Worm (Caenorhabditis elegans) whole organism, late embryonic: ENCODE measurements around the gene K12D12.4.
A peak's percentile ranks its signal among the peaks of the same experiment; 100 is the strongest.

Experiments
- C08G9.2 ChIP-seq: sonication (generic microtip); optimal IDR thresholded peaks from 2 replicates; lab custom pipeline; 2016; ENCODE audit warnings: mild to moderate bottlenecking, missing genetic modification characterization, moderate library complexity, missing compliant biosample characterization
- F13H6.1 ChIP-seq: sonication (generic microtip); optimal IDR thresholded peaks from 2 replicates; lab custom pipeline; 2016; ENCODE audit warnings: missing genetic modification characterization, missing compliant biosample characterization
- K02D7.2 ChIP-seq: sonication (generic microtip); optimal IDR thresholded peaks from 2 replicates; lab custom pipeline; 2017; ENCODE audit warnings: mild to moderate bottlenecking, missing genetic modification characterization, missing compliant biosample characterization
- K09A11.1 ChIP-seq: sonication (generic microtip); optimal IDR thresholded peaks from 2 replicates; lab custom pipeline; 2017; ENCODE audit warnings: antibody characterized with exemption, mild to moderate bottlenecking, missing genetic modification characterization, missing compliant biosample characterization; ENCODE audit not compliant: insufficient read depth
- T23F11.4 ChIP-seq: fragments of 200-800 bp; sonication (Bioruptor generic); optimal IDR thresholded peaks from 2 replicates; lab custom pipeline; 2018; ENCODE audit warnings: mild to moderate bottlenecking, missing genetic modification characterization, missing compliant biosample characterization
- Y22D7AL.16 ChIP-seq: sonication (generic microtip); optimal IDR thresholded peaks from 2 replicates; lab custom pipeline; 2016; ENCODE audit warnings: missing genetic modification characterization, missing compliant biosample characterization
- ahr-1 ChIP-seq: sonication (generic microtip); optimal IDR thresholded peaks from 2 replicates; lab custom pipeline; 2016; ENCODE audit warnings: missing genetic modification characterization, missing compliant biosample characterization
- ceh-14 ChIP-seq: sonication (generic microtip); optimal IDR thresholded peaks from 2 replicates; lab custom pipeline; 2016; ENCODE audit warnings: missing genotype, missing genetic modification characterization, missing compliant biosample characterization
- ceh-18 ChIP-seq: sonication (generic microtip); optimal IDR thresholded peaks from 2 replicates; lab custom pipeline; 2016; ENCODE audit warnings: missing genetic modification characterization, missing compliant biosample characterization
- ceh-2 ChIP-seq: sonication (generic microtip); optimal IDR thresholded peaks from 2 replicates; lab custom pipeline; 2016; ENCODE audit warnings: missing genotype, missing genetic modification characterization, missing compliant biosample characterization
- ceh-22 ChIP-seq: sonication (generic microtip); optimal IDR thresholded peaks from 2 replicates; lab custom pipeline; 2017; ENCODE audit warnings: missing biosample characterization, missing genetic modification characterization
- ceh-24 ChIP-seq: sonication (generic microtip); optimal IDR thresholded peaks from 2 replicates; lab custom pipeline; 2016; ENCODE audit warnings: mild to moderate bottlenecking, missing genetic modification characterization, missing compliant biosample characterization
- ceh-31 ChIP-seq: sonication (generic microtip); optimal IDR thresholded peaks from 2 replicates; lab custom pipeline; 2016; ENCODE audit warnings: missing genetic modification characterization, missing compliant biosample characterization
- ceh-34 ChIP-seq: sonication (generic microtip); optimal IDR thresholded peaks from 2 replicates; lab custom pipeline; 2016; ENCODE audit warnings: mild to moderate bottlenecking, missing genetic modification characterization, missing compliant biosample characterization
- ceh-45 ChIP-seq: fragments of 200-800 bp; sonication (Bioruptor generic); IDR thresholded peaks from 2 replicates; pipeline ENCODE4 v1.3.6; 2022; ENCODE audit warnings: missing genetic modification reagents, missing genetic modification characterization, missing compliant biosample characterization
- ceh-6 ChIP-seq: fragments of 200-800 bp; sonication (Bioruptor generic); optimal IDR thresholded peaks from 2 replicates; lab custom pipeline; 2018; ENCODE audit warnings: mild to moderate bottlenecking, missing genetic modification characterization, missing compliant biosample characterization
- ceh-9 ChIP-seq: sonication (generic microtip); optimal IDR thresholded peaks from 2 replicates; lab custom pipeline; 2016; ENCODE audit warnings: mild to moderate bottlenecking, missing genetic modification characterization, inconsistent platforms, missing compliant biosample characterization
- dmd-4 ChIP-seq: sonication (generic microtip); optimal IDR thresholded peaks from 2 replicates; lab custom pipeline; 2016; ENCODE audit warnings: borderline replicate concordance, missing genetic modification characterization, missing compliant biosample characterization
- elt-4 ChIP-seq: sonication (generic microtip); optimal IDR thresholded peaks from 2 replicates; lab custom pipeline; 2016; ENCODE audit warnings: missing genetic modification characterization, missing compliant biosample characterization
- eyg-1 ChIP-seq: sonication (generic microtip); optimal IDR thresholded peaks from 2 replicates; lab custom pipeline; 2016; ENCODE audit warnings: missing genotype, missing genetic modification characterization, missing compliant biosample characterization
- fax-1 ChIP-seq: sonication (generic microtip); optimal IDR thresholded peaks from 2 replicates; lab custom pipeline; 2016; ENCODE audit warnings: missing genotype, missing genetic modification characterization, missing compliant biosample characterization
- fkh-10 ChIP-seq: fragments of 150-350 bp; optimal IDR thresholded peaks from 2 replicates; lab custom pipeline; 2014; ENCODE audit warnings: missing biosample characterization, missing genetic modification reagents, missing genetic modification characterization
- fkh-6 ChIP-seq: sonication (generic microtip); optimal IDR thresholded peaks from 2 replicates; lab custom pipeline; 2016; ENCODE audit warnings: missing genetic modification characterization, missing compliant biosample characterization
- gmeb-2 ChIP-seq: sonication (generic microtip); optimal IDR thresholded peaks from 2 replicates; lab custom pipeline; 2016; ENCODE audit warnings: missing genetic modification characterization, inconsistent platforms, missing compliant biosample characterization
- hlh-15 ChIP-seq: sonication (generic microtip); optimal IDR thresholded peaks from 2 replicates; lab custom pipeline; 2016; ENCODE audit warnings: missing genetic modification characterization, missing compliant biosample characterization
- hlh-30 ChIP-seq: sonication (generic microtip); optimal IDR thresholded peaks from 2 replicates; lab custom pipeline; 2017; ENCODE audit warnings: antibody characterized with exemption, missing genetic modification characterization, missing compliant biosample characterization; ENCODE audit not compliant: insufficient read depth
- hlh-6 ChIP-seq: sonication (generic microtip); optimal IDR thresholded peaks from 2 replicates; lab custom pipeline; 2016; ENCODE audit warnings: missing genotype, missing genetic modification characterization, missing compliant biosample characterization
- hlh-8 ChIP-seq: sonication (generic microtip); optimal IDR thresholded peaks from 2 replicates; lab custom pipeline; 2016; ENCODE audit warnings: missing genotype, missing genetic modification characterization, missing compliant biosample characterization
- lin-11 ChIP-seq: fragments of 200-800 bp; sonication (Bioruptor generic); optimal IDR thresholded peaks from 2 replicates; lab custom pipeline; 2018; ENCODE audit warnings: mild to moderate bottlenecking, missing genetic modification characterization, missing compliant biosample characterization
- madf-2 ChIP-seq: sonication (generic microtip); optimal IDR thresholded peaks from 2 replicates; lab custom pipeline; 2017; ENCODE audit warnings: missing genetic modification characterization, missing compliant biosample characterization
- mec-3 ChIP-seq: sonication (generic microtip); optimal IDR thresholded peaks from 2 replicates; lab custom pipeline; 2016; ENCODE audit warnings: borderline replicate concordance, missing genetic modification characterization, missing compliant biosample characterization
- nfya-1 ChIP-seq: sonication (generic microtip); optimal IDR thresholded peaks from 2 replicates; lab custom pipeline; 2017; ENCODE audit warnings: missing genetic modification characterization, mild to moderate bottlenecking, missing compliant biosample characterization, antibody characterized with exemption, moderate library complexity
- nhr-11 ChIP-seq: fragments of 150-350 bp; optimal IDR thresholded peaks from 2 replicates; lab custom pipeline; 2014; ENCODE audit warnings: missing biosample characterization, missing genetic modification characterization
- nhr-232 ChIP-seq: sonication (generic microtip); optimal IDR thresholded peaks from 2 replicates; lab custom pipeline; 2016; ENCODE audit warnings: missing genetic modification characterization, missing compliant biosample characterization
- npax-4 ChIP-seq: sonication (generic microtip); optimal IDR thresholded peaks from 2 replicates; lab custom pipeline; 2016; ENCODE audit warnings: missing genetic modification characterization, missing compliant biosample characterization
- pat-9 ChIP-seq: fragments of 200-800 bp; sonication (Bioruptor generic); optimal IDR thresholded peaks from 2 replicates; lab custom pipeline; 2018; ENCODE audit warnings: mild to moderate bottlenecking, missing genetic modification characterization, moderate library complexity, missing compliant biosample characterization
- pax-1 ChIP-seq: fragments of 150-350 bp; optimal IDR thresholded peaks from 2 replicates; lab custom pipeline; 2014; ENCODE audit warnings: missing biosample characterization, missing genetic modification characterization
- pha-2 ChIP-seq: sonication (generic microtip); optimal IDR thresholded peaks from 2 replicates; lab custom pipeline; 2017; ENCODE audit warnings: mild to moderate bottlenecking, missing genetic modification characterization, missing compliant biosample characterization
- pha-4 ChIP-seq: fragments of 150-350 bp; optimal IDR thresholded peaks from 2 replicates; lab custom pipeline; 2018; ENCODE audit warnings: missing biosample characterization, missing genetic modification reagents, missing genetic modification characterization
- pqm-1 ChIP-seq: sonication (generic microtip); optimal IDR thresholded peaks from 2 replicates; lab custom pipeline; 2016; ENCODE audit warnings: missing genetic modification characterization, missing compliant biosample characterization
- pros-1 ChIP-seq: fragments of 150-350 bp; optimal IDR thresholded peaks from 2 replicates; lab custom pipeline; 2014; ENCODE audit warnings: missing biosample characterization, missing genetic modification reagents, missing genetic modification characterization
- sdc-2 ChIP-seq: sonication (generic microtip); optimal IDR thresholded peaks from 2 replicates; lab custom pipeline; 2016; ENCODE audit warnings: missing genotype, missing genetic modification characterization, missing compliant biosample characterization
- sox-4 ChIP-seq: sonication (generic microtip); optimal IDR thresholded peaks from 2 replicates; lab custom pipeline; 2017; ENCODE audit warnings: mild to moderate bottlenecking, missing genetic modification characterization, inconsistent platforms, missing compliant biosample characterization
- tbx-2 ChIP-seq: sonication (generic microtip); optimal IDR thresholded peaks from 2 replicates; lab custom pipeline; 2016; ENCODE audit warnings: missing genetic modification characterization, missing compliant biosample characterization
- tbx-7 ChIP-seq: sonication (generic microtip); optimal IDR thresholded peaks from 2 replicates; lab custom pipeline; 2016; ENCODE audit warnings: missing genotype, missing genetic modification characterization, missing compliant biosample characterization
- unc-42 ChIP-seq: sonication (generic microtip); optimal IDR thresholded peaks from 2 replicates; lab custom pipeline; 2016; ENCODE audit warnings: missing genotype, missing genetic modification characterization, missing compliant biosample characterization
- ztf-16 ChIP-seq: sonication (generic microtip); optimal IDR thresholded peaks from 2 replicates; lab custom pipeline; 2017; ENCODE audit warnings: missing genetic modification characterization, missing compliant biosample characterization

The K12D12.4 gene

ce11 chrII:11865644-11866043 lies at the start of gene K12D12.4:
TSS of gene K12D12.4 (minus strand) at chrII:11865744.
- no peak for TF ChIP-seq sox-4 (tag; lab: Kevin White, UChicago)
- no peak for TF ChIP-seq ceh-9
- no peak for TF ChIP-seq madf-2 (tag; lab: Kevin White, UChicago)
- no peak for TF ChIP-seq ceh-6 (GFP tag; lab: Kevin White, UChicago)
- no peak for TF ChIP-seq ceh-2 (tag; lab: Kevin White, UChicago)
- no peak for TF ChIP-seq pat-9
- no peak for TF ChIP-seq hlh-6
- no peak for TF ChIP-seq fkh-6 (tag; lab: Kevin White, UChicago)
- TF ChIP-seq ceh-34 (tag; lab: Kevin White, UChicago), result no peak
- TF ChIP-seq nhr-11 (tag; lab: Kevin White, UChicago), result no peak
- no peak for TF ChIP-seq unc-42 (tag; lab: Kevin White, UChicago)
- no peak for TF ChIP-seq sdc-2 (tag; lab: Kevin White, UChicago)
- TF ChIP-seq Y22D7AL.16, result no peak

- TF ChIP-seq pros-1 (no peak), hlh-15 (tag; lab: Kevin White, UChicago) (no peak), ceh-31 (no peak), hlh-8 (tag; lab: Kevin White, UChicago) (no peak), ceh-22 (tag; lab: Kevin White, UChicago) (no peak), ceh-14 (tag; lab: Kevin White, UChicago) (no peak), hlh-6 (no peak), T23F11.4 (no peak), nhr-11 (tag; lab: Kevin White, UChicago) (no peak), elt-4 (tag; lab: Kevin White, UChicago) (no peak), ceh-45 (GFP tag; lab: Robert Waterston, UW) (no peak), lin-11 (no peak), fax-1 (tag; lab: Kevin White, UChicago) (no peak), mec-3 (no peak), eyg-1 (tag; lab: Kevin White, UChicago) (no peak)
These were observed 48.8 kb upstream of the K12D12.4 start, which contains the start of gene ZK930.7 for ce11 chrII:11914304-11914703. TSS of gene ZK930.7 (plus strand) at chrII:11914604.

- TF ChIP-seq pha-2, result no peak
- TF ChIP-seq nfya-1 (tag; lab: Kevin White, UChicago), result peak; percentile 88
- TF ChIP-seq pax-1 (tag; lab: Kevin White, UChicago), result no peak
- no peak for TF ChIP-seq ceh-18 (tag; lab: Kevin White, UChicago)
- no peak for TF ChIP-seq F13H6.1
- no peak for TF ChIP-seq npax-4 (tag; lab: Kevin White, UChicago)
These were observed 45.0 kb upstream of the K12D12.4 start for ce11 chrII:11910569-11910968.

ce11 chrII:11906217-11906616 lies 40.7 kb upstream of the K12D12.4 start, which contains the start of gene ZK930.4:
TSS of gene ZK930.4 (plus strand) at chrII:11906517.
- no peak for TF ChIP-seq pqm-1 (tag; lab: Kevin White, UChicago)
- no peak for TF ChIP-seq fax-1 (tag; lab: Kevin White, UChicago)
- TF ChIP-seq pha-4 (tag; lab: Kevin White, UChicago), result no peak
- TF ChIP-seq tbx-2 (tag; lab: Kevin White, UChicago), result no peak
- no peak for TF ChIP-seq nhr-232 (tag; lab: Kevin White, UChicago)
- no peak for TF ChIP-seq eyg-1 (tag; lab: Kevin White, UChicago)

ce11 chrII:11905023-11905422 lies 39.5 kb upstream of the K12D12.4 start:
- TF ChIP-seq tbx-7 (tag; lab: Kevin White, UChicago) (no peak), pat-9 (no peak), hlh-30 (tag; lab: Kevin White, UChicago) (no peak), dmd-4 (tag; lab: Kevin White, UChicago) (no peak), unc-42 (tag; lab: Kevin White, UChicago) (no peak), ceh-34 (tag; lab: Kevin White, UChicago) (no peak), K09A11.1 (no peak), ahr-1 (no peak), fkh-10 (GFP tag; lab: Kevin White, UChicago) (no peak), C08G9.2 (tag; lab: Kevin White, UChicago) (no peak), K02D7.2 (tag; lab: Kevin White, UChicago) (no peak), pros-1 (no peak), ceh-24 (no peak), Y22D7AL.16 (no peak), elt-4 (tag; lab: Kevin White, UChicago) (no peak), gmeb-2 (tag; lab: Kevin White, UChicago) (no peak), ztf-16 (tag; lab: Kevin White, UChicago) (no peak)
